Fruit fly (Drosophila melanogaster) whole organism: ENCODE results near the gene CG14132.

Source experiments
- CG8478 ChIP-seq: fragments of >200 bp; optimal IDR thresholded peaks from 2 replicates; lab custom pipeline; 2018; ENCODE audit warnings: inconsistent platforms
- Dll ChIP-seq: fragments of >200 bp; optimal IDR thresholded peaks from 2 replicates; lab custom pipeline; 2017
- EcR ChIP-seq, 2 experiments: fragments of >200 bp; optimal IDR thresholded peaks; 2 replicates each; lab custom pipeline; 2017; ENCODE audit warnings: missing biosample characterization in 2 of 2, missing genetic modification characterization in 2 of 2, missing genetic modification reagents in 2 of 2
- pan ChIP-seq: fragments of >200 bp; optimal IDR thresholded peaks from 2 replicates; lab custom pipeline; 2017
- psq ChIP-seq: fragments of >200 bp; optimal IDR thresholded peaks from 2 replicates; lab custom pipeline; 2017
- usp ChIP-seq: fragments of >200 bp; optimal IDR thresholded peaks from 2 replicates; lab custom pipeline; 2017; ENCODE audit warnings: missing biosample characterization, missing genetic modification characterization, mixed read lengths

CG14132 gene

DNA sequence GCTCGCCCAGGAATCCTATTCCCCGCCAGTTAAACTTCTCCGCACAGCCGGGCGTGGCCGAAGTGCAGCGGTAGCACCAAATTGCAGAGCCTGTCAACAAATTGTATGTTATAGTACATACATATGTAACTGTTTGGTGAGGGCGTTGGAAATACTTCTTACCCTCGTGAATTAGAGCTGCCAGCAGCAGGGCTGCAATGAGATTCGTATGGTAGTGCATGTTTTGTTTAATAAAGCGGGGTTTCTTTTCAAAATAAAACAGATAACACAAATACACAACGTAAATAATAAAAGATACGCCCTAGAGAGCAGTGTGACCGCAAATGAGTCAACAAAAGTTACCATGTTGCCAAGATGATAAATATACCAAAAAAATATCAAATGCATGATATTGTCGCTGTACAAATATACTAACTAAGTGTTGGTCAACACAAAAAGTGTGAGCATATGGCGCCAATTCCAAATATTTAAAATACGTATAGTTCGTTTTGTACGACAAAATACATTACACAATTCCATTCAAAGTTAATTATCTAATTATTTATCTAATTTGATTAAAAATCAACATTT, 3.9 kb downstream of the CG14132 start, which contains the start of gene crim:
crim (minus strand) TSS at position 328 of the 570 bp plus-strand sequence.
- TF ChIP-seq EcR (GFP tag; optimal IDR thresholded peaks at IDR 0.05; lab: Kevin White, UChicago): no peak
- TF ChIP-seq Dll (lab: Kevin White, UChicago): no peak
- no peak for TF ChIP-seq CG8478 (lab: Kevin White, UChicago)
- no peak for TF ChIP-seq pan (lab: Kevin White, UChicago)
- no peak for TF ChIP-seq psq (lab: Kevin White, UChicago)
- TF ChIP-seq usp: no peak

DNA sequence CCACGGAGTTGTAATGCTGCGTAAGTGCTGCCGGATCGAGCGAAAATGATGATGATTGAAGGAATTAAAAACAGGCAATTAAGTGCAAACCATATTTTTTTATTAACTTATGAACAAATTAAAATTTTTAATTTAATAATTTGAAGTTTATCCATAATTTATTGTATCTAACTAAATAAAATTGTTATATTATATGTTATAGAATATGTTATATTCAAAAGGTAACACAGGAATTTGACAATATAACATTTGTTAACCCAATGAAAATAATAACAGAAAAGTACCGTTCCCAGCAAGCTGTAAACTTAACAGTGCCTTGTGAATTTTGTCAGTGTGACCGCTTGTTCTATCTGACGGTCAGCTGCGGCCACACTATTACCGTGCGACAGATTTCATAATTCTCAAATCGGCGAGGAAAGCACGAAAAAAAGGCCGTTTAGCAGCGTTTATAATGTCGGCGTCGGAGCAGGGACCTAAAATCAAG, 6.4 kb downstream of the CG14132 start, which contains the start of the genes Ccdc56 and mtTFB1:
Ccdc56 (plus strand) TSS at position 347 of the 484 bp plus-strand sequence.
mtTFB1 (plus strand) TSS at position 347 of the 484 bp plus-strand sequence.
- TF ChIP-seq psq (lab: Kevin White, UChicago) (no peak), usp (no peak), pan (lab: Kevin White, UChicago) (no peak), EcR (GFP tag; optimal IDR thresholded peaks at IDR 0.05; lab: Kevin White, UChicago) (no peak), CG8478 (lab: Kevin White, UChicago) (no peak), Dll (lab: Kevin White, UChicago) (no peak)

- TF ChIP-seq Dll (lab: Kevin White, UChicago): peak; percentile 97
- TF ChIP-seq psq (lab: Kevin White, UChicago): no peak
- no peak for TF ChIP-seq usp
Measured at dm6 chr3L:11707978-11708632, 7.0 kb downstream of the CG14132 start, which contains the start of gene CG11658. TSS of gene CG11658 (minus strand) at chr3L:11708553.

DNA sequence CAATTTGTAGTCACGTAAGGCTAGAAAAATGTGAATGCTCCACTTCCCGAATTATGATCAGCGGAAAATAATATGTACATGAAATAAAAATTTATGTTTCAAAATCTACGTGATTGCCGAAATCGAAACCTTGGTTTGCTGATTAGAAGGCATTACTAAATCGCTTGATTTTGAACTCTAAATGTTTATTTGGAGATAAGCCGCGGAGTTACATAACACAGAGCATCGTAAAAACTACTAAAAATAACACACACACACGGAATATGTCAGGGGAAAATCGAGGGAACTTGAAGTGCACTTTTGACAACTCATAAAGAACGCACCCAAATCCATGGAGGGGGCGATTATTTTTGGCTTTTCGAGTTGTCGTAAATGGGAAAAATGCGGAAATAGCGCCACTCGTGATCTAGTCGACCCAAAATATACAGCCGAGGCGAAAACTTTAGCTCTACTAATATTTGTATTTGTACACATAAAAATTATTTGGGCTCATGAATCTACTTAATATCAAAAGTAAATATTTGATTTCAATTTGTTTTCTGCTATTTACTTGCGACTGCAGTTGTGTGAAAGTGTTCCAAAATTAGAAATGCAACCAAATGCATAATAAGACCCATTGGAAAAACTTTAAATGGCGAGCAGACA, 10.1 kb downstream of the CG14132 start:
- TF ChIP-seq CG8478 (lab: Kevin White, UChicago): no peak

- TF ChIP-seq pan (lab: Kevin White, UChicago) (no peak), EcR (GFP tag; optimal IDR thresholded peaks at IDR 0.05; lab: Kevin White, UChicago) (peak in 1 of 2 experiments; percentile 77), CG8478 (lab: Kevin White, UChicago) (no peak)
Measured at dm6 chr3L:11703579-11703978, 11.5 kb downstream of the CG14132 start.

DNA sequence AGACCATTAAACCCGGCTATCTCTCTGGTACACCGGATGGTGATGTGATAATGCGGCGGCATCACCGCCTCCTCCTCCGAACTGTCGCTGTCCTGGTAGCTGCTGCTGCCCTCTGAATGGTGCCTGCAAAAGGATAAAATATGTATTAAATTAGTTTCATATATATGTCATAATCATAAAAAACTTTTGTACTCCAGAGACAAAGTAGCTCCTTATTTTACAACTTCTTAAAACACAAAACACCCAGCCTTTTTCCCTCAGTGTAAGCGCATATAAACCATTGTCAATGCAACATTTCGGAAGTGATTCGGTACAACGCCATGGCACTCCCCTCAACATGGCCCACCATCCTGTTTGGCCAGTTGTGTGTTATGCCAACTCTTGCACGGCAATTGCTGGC, 13.4 kb downstream of the CG14132 start:
- no peak for TF ChIP-seq psq (lab: Kevin White, UChicago)
- no peak for TF ChIP-seq CG8478 (lab: Kevin White, UChicago)
- TF ChIP-seq Dll (lab: Kevin White, UChicago): no peak
- TF ChIP-seq EcR (GFP tag; optimal IDR thresholded peaks at IDR 0.05; lab: Kevin White, UChicago): no peak
- no peak for TF ChIP-seq pan (lab: Kevin White, UChicago)
- TF ChIP-seq usp: no peak

dm6 chr3L:11699163-11699562, 15.9 kb downstream of the CG14132 start, which contains the start of gene Dnai2:
TSS of gene Dnai2 (minus strand) at chr3L:11699263.
- TF ChIP-seq Dll (lab: Kevin White, UChicago) (no peak), CG8478 (lab: Kevin White, UChicago) (no peak), usp (no peak), psq (lab: Kevin White, UChicago) (no peak), EcR (GFP tag; optimal IDR thresholded peaks at IDR 0.05; lab: Kevin White, UChicago) (no peak), pan (lab: Kevin White, UChicago) (no peak)

- TF ChIP-seq EcR (GFP tag; optimal IDR thresholded peaks at IDR 0.05; lab: Kevin White, UChicago): peak in 1 of 2 experiments; percentile 56
- TF ChIP-seq pan (lab: Kevin White, UChicago): no peak
- TF ChIP-seq Dll (lab: Kevin White, UChicago): no peak
- TF ChIP-seq CG8478 (lab: Kevin White, UChicago): no peak
- no peak for TF ChIP-seq psq (lab: Kevin White, UChicago)
Measured at dm6 chr3L:11696294-11697116, 18.6 kb downstream of the CG14132 start, which contains the start of gene Dph1. TSS of gene Dph1 (minus strand) at chr3L:11696963.

- TF ChIP-seq psq (lab: Kevin White, UChicago): no peak
- no peak for TF ChIP-seq pan (lab: Kevin White, UChicago)
- no peak for TF ChIP-seq EcR (GFP tag; optimal IDR thresholded peaks at IDR 0.05; lab: Kevin White, UChicago)
- TF ChIP-seq Dll (lab: Kevin White, UChicago): no peak
- TF ChIP-seq CG8478 (lab: Kevin White, UChicago): no peak
- no peak for TF ChIP-seq usp
Measured at dm6 chr3L:11695827-11696226, 19.3 kb downstream of the CG14132 start.

DNA sequence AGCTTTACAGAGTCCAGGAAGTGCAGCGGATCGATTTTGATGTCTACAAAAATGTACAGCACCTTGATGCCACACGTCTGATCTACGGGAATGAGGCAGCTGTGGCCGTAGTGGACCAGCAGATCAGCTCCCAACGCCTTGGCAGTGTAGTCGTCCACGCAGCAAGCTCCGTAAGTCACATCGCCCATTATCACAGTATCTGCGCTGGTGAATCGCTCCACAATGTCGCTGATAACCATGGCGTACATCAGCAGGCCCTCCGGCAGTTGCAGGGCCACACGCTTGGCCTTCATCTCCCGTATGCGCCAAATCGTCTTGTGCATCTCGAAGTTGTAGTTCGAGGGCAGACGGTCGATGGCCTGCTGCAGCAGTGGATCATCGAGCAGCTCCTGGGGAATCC, 20.0 kb downstream of the CG14132 start:
- TF ChIP-seq Dll (lab: Kevin White, UChicago) (no peak), psq (lab: Kevin White, UChicago) (no peak), EcR (GFP tag; optimal IDR thresholded peaks at IDR 0.05; lab: Kevin White, UChicago) (no peak), usp (no peak), CG8478 (lab: Kevin White, UChicago) (no peak), pan (lab: Kevin White, UChicago) (no peak)

- TF ChIP-seq pan (lab: Kevin White, UChicago) (no peak), CG8478 (lab: Kevin White, UChicago) (no peak), EcR (GFP tag; optimal IDR thresholded peaks at IDR 0.05; lab: Kevin White, UChicago) (no peak), psq (lab: Kevin White, UChicago) (no peak), usp (no peak), Dll (lab: Kevin White, UChicago) (no peak)
Measured at dm6 chr3L:11692853-11693252, 22.2 kb downstream of the CG14132 start.
